Worm (Caenorhabditis elegans): Measurements from ENCODE around the gene K09H11.9.
A peak's percentile ranks its signal among the peaks of the same experiment; 100 is the strongest.

Gene K09H11.9

DNA sequence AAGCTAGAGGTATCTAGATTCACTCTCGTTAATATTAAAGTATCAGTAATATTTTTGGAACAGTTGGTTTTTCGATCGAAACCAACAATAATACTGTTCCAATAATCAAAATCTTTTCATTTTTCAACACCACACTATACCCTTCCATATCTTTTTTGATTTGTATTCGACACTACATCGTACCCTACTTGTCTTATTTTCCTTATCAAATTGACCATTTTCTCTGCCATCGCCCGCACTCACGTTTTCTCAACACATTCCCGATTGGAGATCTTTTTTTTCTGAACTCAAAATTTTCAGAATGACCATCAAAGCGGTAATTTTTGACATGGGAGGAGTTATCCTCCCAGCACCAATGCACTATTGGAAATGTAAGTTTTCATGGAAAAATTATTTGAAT is 31.1 kb upstream of the K09H11.9 start, which contains the start of gene acds-10:
Gene acds-10, plus strand, starts transcription at position 301 of the 400 bp plus-strand sequence.
- TF ChIP-seq ceh-88 (GFP tag; IDR thresholded peaks at IDR 0.05) = no peak
- TF ChIP-seq efl-1 (optimal IDR thresholded peaks at IDR 0.05) = no peak
- TF ChIP-seq efl-1 (GFP tag; optimal IDR thresholded peaks at IDR 0.05 in 1 of 2) = peak in 1 of 2 experiments; percentile 18

DNA sequence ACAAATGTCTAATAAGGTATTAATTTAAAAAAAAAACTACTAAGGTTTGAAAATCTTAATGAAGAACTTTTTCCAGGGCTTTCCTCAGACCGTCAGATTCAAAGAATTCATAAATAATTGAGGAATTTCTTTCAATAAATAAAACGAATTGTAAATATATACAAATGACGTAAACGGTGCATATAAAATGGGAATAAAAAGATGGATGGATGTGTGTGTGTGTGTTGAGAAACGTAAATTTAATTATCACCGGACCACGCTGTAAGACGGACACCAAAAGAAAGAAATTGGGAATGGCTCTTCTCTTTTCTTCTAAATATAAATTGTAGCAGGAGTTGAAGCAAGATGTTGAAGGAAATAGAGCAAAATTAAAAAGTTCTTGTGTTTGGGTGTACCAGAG is 29.8 kb upstream of the K09H11.9 start:
- peak; percentile 77 for TF ChIP-seq ceh-63 (GFP tag; optimal IDR thresholded peaks at IDR 0.05)
- TF ChIP-seq unc-86 (tag; optimal IDR thresholded peaks at IDR 0.05) = no peak

DNA sequence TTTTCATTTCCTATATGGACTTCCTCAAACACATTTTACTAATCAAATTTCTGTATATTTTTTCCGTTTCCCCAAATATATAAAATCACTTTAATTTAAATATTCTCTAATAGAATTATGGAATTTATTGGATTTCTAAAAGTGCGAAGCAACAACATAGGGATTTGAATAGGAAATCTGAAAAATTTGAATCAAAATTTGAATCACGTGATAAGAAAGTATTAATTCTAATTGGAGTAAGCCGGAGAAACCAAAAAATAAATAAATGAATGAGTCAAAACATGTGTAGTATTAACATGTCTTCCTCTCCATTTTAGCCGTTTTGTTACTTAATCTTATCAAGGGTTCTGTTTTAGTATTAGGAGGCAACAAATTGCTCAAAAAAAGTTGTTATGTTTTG is 24.8 kb upstream of the K09H11.9 start:
- peak; percentile 22 for TF ChIP-seq nhr-47 (tag; optimal IDR thresholded peaks at IDR 0.05)
- TF ChIP-seq irx-1 (tag; optimal IDR thresholded peaks at IDR 0.05) = no peak
- TF ChIP-seq ztf-4 (tag; optimal IDR thresholded peaks at IDR 0.05) = no peak
- TF ChIP-seq efl-3 (GFP tag; optimal IDR thresholded peaks at IDR 0.05) = no peak
- TF ChIP-seq egl-13 (tag; optimal IDR thresholded peaks at IDR 0.05) = peak; percentile 55
- peak; percentile 87 for TF ChIP-seq dsc-1 (tag; optimal IDR thresholded peaks at IDR 0.05)
- TF ChIP-seq nhr-12 (tag; optimal IDR thresholded peaks at IDR 0.05) = no peak

DNA sequence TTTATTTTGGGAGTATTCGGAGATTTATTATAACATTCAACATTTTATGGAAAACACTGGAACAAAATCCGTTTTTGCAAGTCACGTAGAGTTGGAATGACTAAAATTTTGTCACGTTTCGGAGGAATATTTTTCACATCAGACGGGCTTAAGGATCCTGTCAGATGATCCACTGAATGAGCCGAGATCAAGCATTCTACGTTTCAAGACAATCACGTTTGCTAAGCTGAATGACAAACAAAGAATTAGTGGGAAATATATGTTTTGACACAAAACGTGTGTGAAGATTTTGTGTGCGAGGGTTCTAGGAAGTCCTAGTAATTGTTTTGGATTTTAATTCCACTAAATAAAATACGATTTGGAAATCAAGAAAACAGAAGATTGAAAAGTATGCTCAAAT is 23.0 kb upstream of the K09H11.9 start:
- TF ChIP-seq unc-130 (tag; optimal IDR thresholded peaks at IDR 0.05) = no peak
- no peak for TF ChIP-seq C04F5.9 (tag; optimal IDR thresholded peaks at IDR 0.05)
- TF ChIP-seq dsc-1 (tag; optimal IDR thresholded peaks at IDR 0.05) = peak; percentile 85
- TF ChIP-seq ces-1 (GFP tag; optimal IDR thresholded peaks at IDR 0.05) = no peak
- no peak for TF ChIP-seq egl-13 (tag; optimal IDR thresholded peaks at IDR 0.05)
- TF ChIP-seq skn-1 (tag; optimal IDR thresholded peaks at IDR 0.05) = no peak
- TF ChIP-seq nhr-28 (tag; optimal IDR thresholded peaks at IDR 0.05) = no peak
- TF ChIP-seq sox-4 (tag; optimal IDR thresholded peaks at IDR 0.05) = peak; percentile 35
- no peak for TF ChIP-seq unc-98 (GFP tag; IDR thresholded peaks at IDR 0.05)
- TF ChIP-seq F16B12.6 (tag; optimal IDR thresholded peaks at IDR 0.05) = no peak
- TF ChIP-seq dpl-1 (GFP tag; optimal IDR thresholded peaks at IDR 0.05) = no peak
- no peak for TF ChIP-seq fkh-4 (tag; optimal IDR thresholded peaks at IDR 0.05; ENCODE audit: borderline replicate concordance)
- TF ChIP-seq C34B4.2 (tag; optimal IDR thresholded peaks at IDR 0.05) = no peak
- no peak for TF ChIP-seq nhr-84 (tag; optimal IDR thresholded peaks at IDR 0.05)
- TF ChIP-seq xbp-1 (tag; optimal IDR thresholded peaks at IDR 0.05) = no peak
- TF ChIP-seq unc-30 (tag; optimal IDR thresholded peaks at IDR 0.05) = no peak
- TF ChIP-seq elt-2 (tag; optimal IDR thresholded peaks at IDR 0.05) = no peak
- TF ChIP-seq tbx-2 (tag; optimal IDR thresholded peaks at IDR 0.05) = no peak
- no peak for TF ChIP-seq lin-35 (GFP tag; optimal IDR thresholded peaks at IDR 0.05)
- no peak for TF ChIP-seq fos-1 (tag; optimal IDR thresholded peaks at IDR 0.05)
- TF ChIP-seq hlh-17 (GFP tag; optimal IDR thresholded peaks at IDR 0.05; ENCODE audit: borderline replicate concordance) = no peak
- no peak for TF ChIP-seq fkh-10 (GFP tag; optimal IDR thresholded peaks at IDR 0.05)
- no peak for TF ChIP-seq lin-39 (tag; optimal IDR thresholded peaks at IDR 0.05)
- TF ChIP-seq fkh-8 (tag; optimal IDR thresholded peaks at IDR 0.05) = peak; percentile 51
- no peak for TF ChIP-seq irx-1 (tag; optimal IDR thresholded peaks at IDR 0.05)
- TF ChIP-seq lin-14 (GFP tag; optimal IDR thresholded peaks at IDR 0.05) = no peak
- peak; percentile 29 for TF ChIP-seq pax-3 (tag; optimal IDR thresholded peaks at IDR 0.05)
- no peak for TF ChIP-seq Y116A8C.19 (tag; optimal IDR thresholded peaks at IDR 0.05; ENCODE audit: borderline replicate concordance)
- TF ChIP-seq grh-1 (GFP tag; IDR thresholded peaks at IDR 0.05) = no peak
- no peak for TF ChIP-seq sup-37 (GFP tag; optimal IDR thresholded peaks at IDR 0.05)
- peak; percentile 34 for TF ChIP-seq nhr-71 (tag; optimal IDR thresholded peaks at IDR 0.05)
- TF ChIP-seq blmp-1 (tag; optimal IDR thresholded peaks at IDR 0.05) = no peak
- TF ChIP-seq nhr-12 (tag; optimal IDR thresholded peaks at IDR 0.05) = no peak
- TF ChIP-seq mab-9 (GFP tag; IDR thresholded peaks at IDR 0.05) = no peak
- no peak for TF ChIP-seq nhr-19 (GFP tag; conservative IDR thresholded peaks at IDR 0.05)
- no peak for TF ChIP-seq unc-86 (tag; optimal IDR thresholded peaks at IDR 0.05)
- TF ChIP-seq mdl-1 (tag; optimal IDR thresholded peaks at IDR 0.05) = no peak
- no peak for TF ChIP-seq tlp-1 (tag; optimal IDR thresholded peaks at IDR 0.05)
- TF ChIP-seq snpc-4 (tag; optimal IDR thresholded peaks at IDR 0.05) = no peak
- no peak for TF ChIP-seq ceh-90 (tag; optimal IDR thresholded peaks at IDR 0.05)
- TF ChIP-seq lir-3 (tag; optimal IDR thresholded peaks at IDR 0.05; ENCODE audit: poor library complexity) = no peak
